Fruit fly (Drosophila melanogaster): ENCODE measurements around the gene CG9098.

- TF ChIP-seq CG8159 (tag; optimal IDR thresholded peaks at IDR 0.05) (no peak), Pif1A (GFP tag; optimal IDR thresholded peaks at IDR 0.05) (no peak), CG9948 (tag; optimal IDR thresholded peaks at IDR 0.05) (no peak), CG17806 (tag; optimal IDR thresholded peaks at IDR 0.05) (no peak), CG13204 (GFP tag; optimal IDR thresholded peaks at IDR 0.05) (no peak), gl (tag; optimal IDR thresholded peaks at IDR 0.05) (no peak), rn (GFP tag; IDR thresholded peaks at IDR 0.05) (no peak), CG4496 (GFP tag; IDR thresholded peaks at IDR 0.05) (no peak), CG14655 (GFP tag; optimal IDR thresholded peaks at IDR 0.05) (no peak)
These were observed 12.1 kb downstream of the CG9098 start, which contains the start of gene Tsp26A for dm6 chr2L:6000065-6000464.
